Fruit fly (Drosophila melanogaster): ENCODE data around the gene Diap1.

Diap1 gene

dm6 chr3L:16002116-16002716, 48.6 kb downstream of the Diap1 start:
- peak; percentile 48; the same call in 1 of the 2 replicates for TF ChIP-seq CG32121 (GFP tag; IDR thresholded peaks at IDR 0.05)
- TF ChIP-seq EcR (GFP tag; optimal IDR thresholded peaks at IDR 0.05), result no peak
- peak; percentile 37 for TF ChIP-seq Pif1B (GFP tag; optimal IDR thresholded peaks at IDR 0.05)
- TF ChIP-seq CG10348 (GFP tag; IDR thresholded peaks at IDR 0.05), result no peak
- peak; percentile 26 for TF ChIP-seq CG34367 (tag; optimal IDR thresholded peaks at IDR 0.05)
- peak; percentile 1 for TF ChIP-seq CG9948 (tag; optimal IDR thresholded peaks at IDR 0.05)
- TF ChIP-seq CG17806 (tag; optimal IDR thresholded peaks at IDR 0.05), result peak; percentile 12
- peak; percentile 62 for TF ChIP-seq CG14655 (GFP tag; optimal IDR thresholded peaks at IDR 0.05)
- TF ChIP-seq Ets98B (GFP tag; IDR thresholded peaks at IDR 0.05), result peak; percentile 62
- peak; percentile 52 for TF ChIP-seq CG8301 (tag; optimal IDR thresholded peaks at IDR 0.05)
- TF ChIP-seq rn (GFP tag; IDR thresholded peaks at IDR 0.05), result no peak
- peak; percentile 60 for TF ChIP-seq Pif1A (GFP tag; optimal IDR thresholded peaks at IDR 0.05)
- TF ChIP-seq Snoo (tag; optimal IDR thresholded peaks at IDR 0.05), result no peak
- no peak for TF ChIP-seq CG8159 (tag; optimal IDR thresholded peaks at IDR 0.05)
- no peak for TF ChIP-seq D1 (tag; optimal IDR thresholded peaks at IDR 0.05)
- TF ChIP-seq CG4496 (GFP tag; IDR thresholded peaks at IDR 0.05), result no peak
- TF ChIP-seq CG12605 (GFP tag; IDR thresholded peaks at IDR 0.05), result peak; percentile 84
- no peak; the same call in 1 of the 3 replicates for TF ChIP-seq fd96Ca (GFP tag; IDR thresholded peaks at IDR 0.05)
- TF ChIP-seq CG15710 (tag; optimal IDR thresholded peaks at IDR 0.05), result peak; percentile 32
- TF ChIP-seq CG13204 (GFP tag; optimal IDR thresholded peaks at IDR 0.05), result peak; percentile 41
- peak; percentile 78 for TF ChIP-seq gl (tag; optimal IDR thresholded peaks at IDR 0.05)

- TF ChIP-seq EcR (GFP tag; optimal IDR thresholded peaks at IDR 0.05) (no peak), CG13204 (GFP tag; optimal IDR thresholded peaks at IDR 0.05) (no peak), CG14655 (GFP tag; optimal IDR thresholded peaks at IDR 0.05) (peak; percentile 74), gl (tag; optimal IDR thresholded peaks at IDR 0.05) (no peak), CG15710 (tag; optimal IDR thresholded peaks at IDR 0.05) (peak; percentile 27), fd96Ca (GFP tag; IDR thresholded peaks at IDR 0.05) (no peak), Pif1A (GFP tag; optimal IDR thresholded peaks at IDR 0.05) (peak; percentile 62), CG34367 (tag; optimal IDR thresholded peaks at IDR 0.05) (no peak), CG17806 (tag; optimal IDR thresholded peaks at IDR 0.05) (peak; percentile 10), rn (GFP tag; IDR thresholded peaks at IDR 0.05) (no peak), D1 (tag; optimal IDR thresholded peaks at IDR 0.05) (no peak), CG32121 (GFP tag; IDR thresholded peaks at IDR 0.05) (peak; percentile 88), Pif1B (GFP tag; optimal IDR thresholded peaks at IDR 0.05) (no peak), CG8301 (tag; optimal IDR thresholded peaks at IDR 0.05) (peak; percentile 73), Ets98B (GFP tag; IDR thresholded peaks at IDR 0.05) (peak; percentile 77), CG9948 (tag; optimal IDR thresholded peaks at IDR 0.05) (no peak), CG12605 (GFP tag; IDR thresholded peaks at IDR 0.05) (peak; percentile 30; the same call in 1 of the 2 replicates), CG8159 (tag; optimal IDR thresholded peaks at IDR 0.05) (no peak), Snoo (tag; optimal IDR thresholded peaks at IDR 0.05) (no peak), CG10348 (GFP tag; IDR thresholded peaks at IDR 0.05) (peak; percentile 60; the same call in 1 of the 2 replicates), CG4496 (GFP tag; IDR thresholded peaks at IDR 0.05) (no peak; the same call in 2 of the 3 replicates)
Observed at dm6 chr3L:16001164-16001679, 49.6 kb downstream of the Diap1 start.

dm6 chr3L:15999358-16000005, 51.4 kb downstream of the Diap1 start:
- TF ChIP-seq CG8301 (tag; optimal IDR thresholded peaks at IDR 0.05), result no peak
- peak; percentile 3 for TF ChIP-seq CG17806 (tag; optimal IDR thresholded peaks at IDR 0.05)

- TF ChIP-seq Ets98B (GFP tag; IDR thresholded peaks at IDR 0.05) (no peak), CG8159 (tag; optimal IDR thresholded peaks at IDR 0.05) (no peak), CG4496 (GFP tag; IDR thresholded peaks at IDR 0.05) (no peak), CG13204 (GFP tag; optimal IDR thresholded peaks at IDR 0.05) (no peak), CG10348 (GFP tag; IDR thresholded peaks at IDR 0.05) (no peak), CG8301 (tag; optimal IDR thresholded peaks at IDR 0.05) (no peak), CG32121 (GFP tag; IDR thresholded peaks at IDR 0.05) (no peak), CG9948 (tag; optimal IDR thresholded peaks at IDR 0.05) (no peak), CG14655 (GFP tag; optimal IDR thresholded peaks at IDR 0.05) (no peak), CG17806 (tag; optimal IDR thresholded peaks at IDR 0.05) (no peak), fd96Ca (GFP tag; IDR thresholded peaks at IDR 0.05) (no peak), gl (tag; optimal IDR thresholded peaks at IDR 0.05) (no peak), Snoo (tag; optimal IDR thresholded peaks at IDR 0.05) (no peak), Pif1B (GFP tag; optimal IDR thresholded peaks at IDR 0.05) (no peak), Pif1A (GFP tag; optimal IDR thresholded peaks at IDR 0.05) (no peak), CG15710 (tag; optimal IDR thresholded peaks at IDR 0.05) (no peak), D1 (tag; optimal IDR thresholded peaks at IDR 0.05) (no peak), CG12605 (GFP tag; IDR thresholded peaks at IDR 0.05) (no peak), rn (GFP tag; IDR thresholded peaks at IDR 0.05) (no peak)
Observed at dm6 chr3L:15998217-15998616, 52.6 kb downstream of the Diap1 start.

- TF ChIP-seq CG8301 (tag; optimal IDR thresholded peaks at IDR 0.05) (no peak), CG13204 (GFP tag; optimal IDR thresholded peaks at IDR 0.05) (no peak), EcR (GFP tag; optimal IDR thresholded peaks at IDR 0.05) (no peak), CG10348 (GFP tag; IDR thresholded peaks at IDR 0.05) (no peak), rn (GFP tag; IDR thresholded peaks at IDR 0.05) (no peak), CG32121 (GFP tag; IDR thresholded peaks at IDR 0.05) (no peak), Snoo (tag; optimal IDR thresholded peaks at IDR 0.05) (no peak), Pif1B (GFP tag; optimal IDR thresholded peaks at IDR 0.05) (no peak), CG14655 (GFP tag; optimal IDR thresholded peaks at IDR 0.05) (no peak), CG12605 (GFP tag; IDR thresholded peaks at IDR 0.05) (no peak), Pif1A (GFP tag; optimal IDR thresholded peaks at IDR 0.05) (no peak), Ets98B (GFP tag; IDR thresholded peaks at IDR 0.05) (no peak), CG4496 (GFP tag; IDR thresholded peaks at IDR 0.05) (no peak), D1 (tag; optimal IDR thresholded peaks at IDR 0.05) (no peak), CG34367 (tag; optimal IDR thresholded peaks at IDR 0.05) (no peak), CG9948 (tag; optimal IDR thresholded peaks at IDR 0.05) (no peak), CG17806 (tag; optimal IDR thresholded peaks at IDR 0.05) (no peak)
Observed at dm6 chr3L:15996019-15996418, 54.8 kb downstream of the Diap1 start.
